Worm (Caenorhabditis elegans) whole organism, L3 larva: Measurements from ENCODE around the gene ZK1236.5.

Experiments
- aly-2 ChIP-seq: fragments of 150-350 bp; optimal IDR thresholded peaks from 2 replicates; lab custom pipeline; 2014; ENCODE audit warnings: missing biosample characterization, missing genetic modification characterization
- ceh-16 ChIP-seq: sonication (generic microtip); optimal IDR thresholded peaks from 2 replicates; lab custom pipeline; 2017; ENCODE audit warnings: missing biosample characterization, missing genetic modification characterization
- ceh-9 ChIP-seq: sonication (generic microtip); optimal IDR thresholded peaks from 2 replicates; lab custom pipeline; 2018; ENCODE audit warnings: missing biosample characterization, missing genetic modification characterization
- elt-1 ChIP-seq: fragments of 150-350 bp; optimal IDR thresholded peaks from 2 replicates; lab custom pipeline; 2014; ENCODE audit warnings: missing biosample characterization, missing genetic modification characterization
- elt-2 ChIP-seq: sonication (generic microtip); optimal IDR thresholded peaks from 2 replicates; lab custom pipeline; 2016; ENCODE audit warnings: missing genetic modification reagents, mild to moderate bottlenecking, missing genetic modification characterization, missing compliant biosample characterization
- jun-1 ChIP-seq: fragments of 150-350 bp; optimal IDR thresholded peaks from 2 replicates; lab custom pipeline; 2014; ENCODE audit warnings: missing biosample characterization, missing genetic modification reagents, missing genetic modification characterization
- lin-15B ChIP-seq: fragments of 150-350 bp; optimal IDR thresholded peaks from 2 replicates; lab custom pipeline; 2014; ENCODE audit warnings: missing biosample characterization, missing genetic modification characterization
- lsy-12 ChIP-seq: sonication (generic microtip); optimal IDR thresholded peaks from 2 replicates; lab custom pipeline; 2016; ENCODE audit warnings: mild to moderate bottlenecking, missing genetic modification characterization, missing compliant biosample characterization
- nhr-23 ChIP-seq: fragments of 150-350 bp; optimal IDR thresholded peaks from 2 replicates; lab custom pipeline; 2014; ENCODE audit warnings: missing biosample characterization, missing genetic modification reagents, missing genetic modification characterization
- nhr-28 ChIP-seq: fragments of 150-350 bp; optimal IDR thresholded peaks from 2 replicates; lab custom pipeline; 2014; ENCODE audit warnings: missing biosample characterization, missing genetic modification characterization
- nhr-67 ChIP-seq: fragments of 150-350 bp; optimal IDR thresholded peaks from 2 replicates; lab custom pipeline; 2014; ENCODE audit warnings: missing biosample characterization, missing genetic modification characterization
- nhr-76 ChIP-seq: fragments of 150-350 bp; sonication (generic microtip); optimal IDR thresholded peaks from 5 replicates; lab custom pipeline; 2014; ENCODE audit warnings: missing biosample characterization, missing genetic modification characterization
- snpc-4 ChIP-seq: fragments of 150-350 bp; optimal IDR thresholded peaks from 2 replicates; lab custom pipeline; 2014; ENCODE audit warnings: missing biosample characterization, missing genetic modification characterization
- unc-62 ChIP-seq: fragments of 150-350 bp; sonication (generic microtip); optimal IDR thresholded peaks from 4 replicates; lab custom pipeline; 2014; ENCODE audit warnings: missing biosample characterization, missing genetic modification reagents, missing genetic modification characterization

DNA sequence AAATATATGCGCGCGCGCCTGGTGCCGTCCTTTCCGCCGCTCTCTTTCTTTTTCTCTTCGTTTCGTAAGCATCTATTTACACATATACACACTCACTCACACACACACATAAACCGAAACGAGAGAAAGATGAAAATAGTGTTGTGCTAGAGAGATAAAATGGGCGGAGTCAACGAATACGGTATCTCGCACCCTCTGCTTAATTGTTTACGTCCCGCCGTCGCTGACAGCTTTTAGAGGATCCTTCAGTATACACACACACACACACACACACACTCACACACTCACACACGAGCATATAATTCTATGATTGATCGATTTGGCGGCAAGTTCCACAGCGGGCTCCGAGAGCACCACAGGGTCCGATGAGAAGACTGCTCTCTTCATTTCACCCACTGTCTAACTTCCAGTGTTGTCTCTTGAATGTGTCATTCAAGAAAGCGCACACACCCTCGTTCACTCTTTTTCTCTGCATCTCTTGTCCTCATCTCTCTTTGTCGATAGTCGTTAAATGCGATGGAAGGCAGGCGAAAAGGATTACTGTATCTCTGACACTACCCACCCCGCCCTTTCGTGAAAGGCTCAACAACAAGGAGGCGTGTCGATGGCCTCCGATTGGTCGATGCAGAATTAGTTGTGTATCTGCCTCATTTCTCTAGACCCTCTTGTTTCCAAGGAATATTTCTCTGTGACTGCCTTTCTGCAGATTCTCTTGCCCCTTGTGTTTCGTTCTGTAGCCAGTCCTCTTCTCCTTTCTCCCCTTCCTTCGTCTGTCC, 14.6 kb downstream of the ZK1236.5 start:
- TF ChIP-seq lsy-12 (tag; lab: Kevin White, UChicago) (peak; percentile 95), snpc-4 (tag; lab: Kevin White, UChicago) (peak; percentile 79), nhr-76 (no peak), elt-2 (peak; percentile 77), aly-2 (no peak), ceh-9 (no peak), nhr-67 (tag; lab: Kevin White, UChicago) (no peak), jun-1 (tag; lab: Kevin White, UChicago) (peak; percentile 67), unc-62 (GFP tag; lab: Kevin White, UChicago) (peak; percentile 94), nhr-23 (tag; lab: Kevin White, UChicago) (peak; percentile 89), elt-1 (tag; lab: Kevin White, UChicago) (peak; percentile 53), nhr-28 (no peak), lin-15B (tag; lab: Kevin White, UChicago) (peak; percentile 94), ceh-16 (tag; lab: Kevin White, UChicago) (no peak)
